Fruit fly (Drosophila melanogaster) whole organism: ENCODE measurements around the gene CG13026.

Experiments
- CG8478 ChIP-seq: fragments of >200 bp; optimal IDR thresholded peaks from 2 replicates; lab custom pipeline; 2018; ENCODE audit warnings: inconsistent platforms
- pan ChIP-seq: fragments of >200 bp; optimal IDR thresholded peaks from 2 replicates; lab custom pipeline; 2017
- usp ChIP-seq: fragments of >200 bp; optimal IDR thresholded peaks from 2 replicates; lab custom pipeline; 2017; ENCODE audit warnings: missing biosample characterization, missing genetic modification characterization, mixed read lengths

DNA sequence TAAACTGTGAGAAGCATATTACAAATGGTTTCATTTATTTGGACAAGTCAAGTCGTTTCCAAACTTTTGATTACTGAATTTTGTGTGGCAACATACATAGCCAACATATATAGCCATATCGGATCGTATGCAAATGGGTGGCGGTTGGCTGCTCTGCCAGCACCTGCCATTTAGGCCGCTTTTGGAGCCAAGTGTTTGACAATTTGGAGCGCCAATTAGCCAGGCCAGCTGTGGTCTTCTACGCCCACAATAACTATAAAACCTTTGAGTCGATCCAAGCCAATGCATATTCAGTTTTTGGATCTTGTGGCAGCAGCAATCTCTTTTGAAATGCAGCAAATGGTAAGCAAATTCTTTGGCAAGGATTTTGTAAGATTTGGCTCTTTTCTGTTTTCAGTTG, 1.4 kb downstream of the CG13026 start, which contains the start of gene CG13031:
- no peak for TF ChIP-seq usp (GFP tag; lab: Kevin White, UChicago)
- TF ChIP-seq CG8478 (lab: Kevin White, UChicago) = no peak
- TF ChIP-seq pan = no peak
